Worm (Caenorhabditis elegans) whole organism, L4 larva: ENCODE data around the gene alg-1.

Source experiments
- T20F7.1 ChIP-seq: fragments of 200-800 bp; sonication (Bioruptor generic); optimal IDR thresholded peaks from 2 replicates; lab custom pipeline; 2018; ENCODE audit warnings: mild to moderate bottlenecking, missing genetic modification characterization, missing compliant biosample characterization
- Y105C5A.15 ChIP-seq: fragments of 200-800 bp; sonication (Bioruptor generic); IDR thresholded peaks from 2 replicates; pipeline ENCODE4 v1.3.6; 2022; ENCODE audit warnings: missing genetic modification characterization, missing compliant biosample characterization
- aha-1 ChIP-seq: fragments of 150-350 bp; peaks from one replicate; lab custom pipeline; 2014; ENCODE audit warnings: missing biosample characterization, missing genetic modification characterization
- aly-2 ChIP-seq: sonication (generic microtip); optimal IDR thresholded peaks from 2 replicates; lab custom pipeline; 2018; ENCODE audit warnings: missing biosample characterization, missing genetic modification characterization
- ceh-28 ChIP-seq: fragments of 150-350 bp; optimal IDR thresholded peaks from 2 replicates; lab custom pipeline; 2014; ENCODE audit warnings: missing biosample characterization, missing genetic modification reagents, missing genetic modification characterization
- ceh-82 ChIP-seq: sonication (generic microtip); optimal IDR thresholded peaks from 2 replicates; lab custom pipeline; 2017; ENCODE audit warnings: missing biosample characterization, missing genetic modification characterization
- ces-1 ChIP-seq: fragments of 150-350 bp; sonication (generic microtip); optimal IDR thresholded peaks from 4 replicates; lab custom pipeline; 2014; ENCODE audit warnings: missing biosample characterization, missing genetic modification reagents, missing genetic modification characterization
- cey-2 ChIP-seq: sonication (generic microtip); optimal IDR thresholded peaks from 3 replicates; lab custom pipeline; 2017; ENCODE audit warnings: missing genetic modification characterization, mild to moderate bottlenecking, missing compliant biosample characterization, antibody characterized with exemption, borderline replicate concordance; ENCODE audit not compliant: insufficient read depth
- daf-16 ChIP-seq, 3 experiments: sonication (generic microtip); optimal IDR thresholded peaks; 2 replicates each; lab custom pipeline; 2016 to 2017; ENCODE audit warnings: missing genetic modification characterization in 3 of 3, missing genetic modification reagents in 3 of 3, mild to moderate bottlenecking in 2 of 3, missing compliant biosample characterization in 2 of 3, missing biosample characterization in 1 of 3, moderate library complexity in 1 of 3
- dmd-6 ChIP-seq: fragments of 200-800 bp; sonication (Bioruptor generic); IDR thresholded peaks from 2 replicates; pipeline ENCODE4 v1.3.6; 2022; ENCODE audit warnings: missing genetic modification reagents, missing genetic modification characterization, missing compliant biosample characterization
- dmd-9 ChIP-seq: fragments of 200-800 bp; sonication (Bioruptor generic); IDR thresholded peaks from 2 replicates; pipeline ENCODE4 v1.3.6; 2022; ENCODE audit warnings: missing genetic modification reagents, missing genetic modification characterization, missing compliant biosample characterization
- dpl-1 ChIP-seq: fragments of 150-350 bp; optimal IDR thresholded peaks from 2 replicates; lab custom pipeline; 2014; ENCODE audit warnings: missing biosample characterization, missing genetic modification reagents, missing genetic modification characterization
- dve-1 ChIP-seq: sonication (generic microtip); optimal IDR thresholded peaks from 2 replicates; lab custom pipeline; 2017; ENCODE audit warnings: antibody characterized with exemption, mild to moderate bottlenecking, missing genetic modification characterization, missing compliant biosample characterization; ENCODE audit not compliant: insufficient read depth
- egl-43 ChIP-seq: fragments of 200-800 bp; sonication (Bioruptor generic); IDR thresholded peaks from 2 replicates; pipeline ENCODE4 v1.3.6; 2022; ENCODE audit warnings: missing genetic modification reagents, missing genetic modification characterization, missing compliant biosample characterization
- fkh-10 ChIP-seq: fragments of 150-350 bp; optimal IDR thresholded peaks from 2 replicates; lab custom pipeline; 2014; ENCODE audit warnings: missing biosample characterization, missing genetic modification reagents, missing genetic modification characterization
- fos-1 ChIP-seq: fragments of 150-350 bp; optimal IDR thresholded peaks from 2 replicates; lab custom pipeline; 2014; ENCODE audit warnings: missing biosample characterization, missing genetic modification characterization
- hif-1 ChIP-seq, 2 experiments: sonication (generic microtip); optimal IDR thresholded peaks; 2 replicates each; lab custom pipeline; 2016 to 2017; ENCODE audit warnings: missing compliant biosample characterization in 2 of 2, missing genetic modification characterization in 2 of 2, missing genetic modification reagents in 2 of 2, missing genotype in 2 of 2, mild to moderate bottlenecking in 1 of 2
- hlh-11 ChIP-seq: fragments of 200-800 bp; sonication (Bioruptor generic); optimal IDR thresholded peaks from 2 replicates; lab custom pipeline; 2018; ENCODE audit warnings: mild to moderate bottlenecking, missing genetic modification characterization, missing compliant biosample characterization
- hlh-30 ChIP-seq: sonication (generic microtip); optimal IDR thresholded peaks from 2 replicates; lab custom pipeline; 2017; ENCODE audit warnings: antibody characterized with exemption, mild to moderate bottlenecking, missing genetic modification characterization, missing compliant biosample characterization; ENCODE audit not compliant: insufficient read depth
- hmg-1.1 ChIP-seq: fragments of 200-800 bp; sonication (Bioruptor generic); IDR thresholded peaks from 2 replicates; pipeline ENCODE4 v1.3.6; 2022; ENCODE audit warnings: missing genetic modification reagents, missing genetic modification characterization, missing compliant biosample characterization
- lsy-2 ChIP-seq, 2 experiments: fragments of 150-350 bp in 1 of 2; sonication (generic microtip) in 1 of 2; optimal IDR thresholded peaks; 2 replicates each; lab custom pipeline; 2014 to 2017; ENCODE audit warnings: missing biosample characterization in 2 of 2, missing genetic modification characterization in 2 of 2
- mdl-1 ChIP-seq, 2 experiments: fragments of 150-350 bp in 1 of 2; sonication (generic microtip) in 1 of 2; optimal IDR thresholded peaks; 2 replicates each; lab custom pipeline; 2014 to 2017; ENCODE audit warnings: missing biosample characterization in 2 of 2, missing genetic modification characterization in 2 of 2
- mep-1 ChIP-seq: fragments of 150-350 bp; sonication (generic microtip); optimal IDR thresholded peaks from 3 replicates; lab custom pipeline; 2014; ENCODE audit warnings: missing biosample characterization, missing genetic modification characterization
- mes-2 ChIP-seq: sonication (generic microtip); optimal IDR thresholded peaks from 2 replicates; lab custom pipeline; 2016; ENCODE audit warnings: missing genotype, mild to moderate bottlenecking, missing genetic modification characterization, missing compliant biosample characterization; ENCODE audit not compliant: poor library complexity, severe bottlenecking
- mxl-3 ChIP-seq: fragments of 200-800 bp; sonication (Bioruptor generic); optimal IDR thresholded peaks from 2 replicates; lab custom pipeline; 2018; ENCODE audit warnings: mild to moderate bottlenecking, missing genetic modification characterization, missing compliant biosample characterization
- nhr-28 ChIP-seq: fragments of 150-350 bp; optimal IDR thresholded peaks from 2 replicates; lab custom pipeline; 2014; ENCODE audit warnings: missing biosample characterization, missing genetic modification characterization
- nhr-6 ChIP-seq: fragments of 150-350 bp; optimal IDR thresholded peaks from 2 replicates; lab custom pipeline; 2014; ENCODE audit warnings: missing biosample characterization, missing genetic modification characterization
- pqm-1 ChIP-seq: sonication (generic microtip); optimal IDR thresholded peaks from 2 replicates; lab custom pipeline; 2017; ENCODE audit warnings: missing biosample characterization, missing genetic modification characterization
- rbr-2 ChIP-seq: sonication (generic microtip); optimal IDR thresholded peaks from 2 replicates; lab custom pipeline; 2016; ENCODE audit warnings: missing genotype, missing genetic modification characterization, missing compliant biosample characterization
- saeg-2 ChIP-seq: fragments of 200-800 bp; sonication (Bioruptor generic); IDR thresholded peaks from 2 replicates; pipeline ENCODE4 v1.3.6; 2022; ENCODE audit warnings: missing genetic modification reagents, missing genetic modification characterization, missing compliant biosample characterization
- set-16 ChIP-seq: fragments of 200-800 bp; sonication (Bioruptor generic); IDR thresholded peaks from 2 replicates; pipeline ENCODE4 v1.3.6; 2022; ENCODE audit warnings: missing genetic modification reagents, missing genetic modification characterization, missing compliant biosample characterization
- spr-3 ChIP-seq: fragments of 200-800 bp; sonication (Bioruptor generic); optimal IDR thresholded peaks from 2 replicates; lab custom pipeline; 2018; ENCODE audit warnings: mild to moderate bottlenecking, missing genetic modification characterization, missing compliant biosample characterization
- unc-62 ChIP-seq, 3 experiments: fragments of 150-350 bp in 1 of 3; sonication (generic microtip); optimal IDR thresholded peaks in 2 of 3; peaks in 1 of 3; 1 replicate in 1 of 3; 2 replicates in 2 of 3; lab custom pipeline; 2014 to 2017; ENCODE audit warnings: missing biosample characterization in 3 of 3, missing genetic modification characterization in 3 of 3, missing genetic modification reagents in 3 of 3, missing genotype in 1 of 3
- zfp-2 ChIP-seq: sonication (generic microtip); optimal IDR thresholded peaks from 2 replicates; lab custom pipeline; 2016; ENCODE audit warnings: mild to moderate bottlenecking, missing genetic modification characterization, missing compliant biosample characterization
- zip-11 ChIP-seq: fragments of 200-800 bp; sonication (Bioruptor generic); IDR thresholded peaks from 2 replicates; pipeline ENCODE4 v1.3.6; 2022; ENCODE audit warnings: missing genetic modification characterization, missing compliant biosample characterization

alg-1 gene

ce11 chrX:13975314-13975713 is 26.4 kb downstream of the alg-1 start, which contains the start of gene F48F7.5 (continued):
- TF ChIP-seq T20F7.1 (GFP tag; lab: Kevin White, UChicago) (no peak), dpl-1 (no peak), ces-1 (GFP tag; lab: Kevin White, UChicago) (no peak), fos-1 (tag; lab: Kevin White, UChicago) (no peak), hlh-30 (tag; lab: Kevin White, UChicago) (peak; percentile 83), dmd-9 (GFP tag; lab: Robert Waterston, UW) (no peak), mxl-3 (peak; percentile 58), hmg-1.1 (GFP tag; lab: Robert Waterston, UW) (no peak), mdl-1 (tag; optimal IDR thresholded peaks at IDR 0.05; lab: Kevin White, UChicago) (peak in 1 of 2 experiments; percentile 79), daf-16 (GFP tag; optimal IDR thresholded peaks at IDR 0.05; lab: Kevin White, UChicago) (peak in 1 of 2 experiments; percentile 94), daf-16 (tag; optimal IDR thresholded peaks at IDR 0.05; lab: Kevin White, UChicago) (no peak)

- TF ChIP-seq unc-62 (GFP tag; optimal IDR thresholded peaks at IDR 0.05 in 1 of 2; lab: Kevin White, UChicago): peak in 1 of 2 experiments; percentile 98
- no peak for TF ChIP-seq unc-62 (tag; optimal IDR thresholded peaks at IDR 0.05; lab: Kevin White, UChicago)
- TF ChIP-seq zfp-2 (tag; lab: Kevin White, UChicago): no peak
- TF ChIP-seq lsy-2 (tag; optimal IDR thresholded peaks at IDR 0.05; lab: Kevin White, UChicago): peak in 1 of 2 experiments; percentile 48
- TF ChIP-seq dve-1 (tag; lab: Kevin White, UChicago): peak; percentile 39
- TF ChIP-seq mdl-1 (tag; optimal IDR thresholded peaks at IDR 0.05; lab: Kevin White, UChicago): peak in 1 of 2 experiments; percentile 72
- peak; percentile 33 for TF ChIP-seq mxl-3
- peak; percentile 23 for TF ChIP-seq nhr-28
- TF ChIP-seq ceh-28 (tag; lab: Kevin White, UChicago): peak; percentile 18
- TF ChIP-seq dmd-6 (GFP tag; lab: Robert Waterston, UW): 0 out of 2 replicates have a peak, but pooled peaks have one; percentile 8
- peak; percentile 48 for TF ChIP-seq hlh-30 (tag; lab: Kevin White, UChicago)
- TF ChIP-seq mep-1 (tag; lab: Kevin White, UChicago): peak; percentile 18
- TF ChIP-seq rbr-2 (tag; lab: Kevin White, UChicago): peak; percentile 39
- TF ChIP-seq hif-1 (tag; optimal IDR thresholded peaks at IDR 0.05; lab: Kevin White, UChicago): peak in 1 of 2 experiments; percentile 31
- TF ChIP-seq ces-1 (GFP tag; lab: Kevin White, UChicago): no peak
- TF ChIP-seq hlh-11: peak; percentile 40
- peak; percentile 50 for TF ChIP-seq aha-1 (tag; lab: Kevin White, UChicago)
- no peak for TF ChIP-seq set-16 (GFP tag; lab: Robert Waterston, UW)
- TF ChIP-seq hmg-1.1 (GFP tag; lab: Robert Waterston, UW): peak; percentile 62
- TF ChIP-seq spr-3 (GFP tag; lab: Kevin White, UChicago): no peak
- TF ChIP-seq fos-1 (tag; lab: Kevin White, UChicago): no peak
- no peak for TF ChIP-seq aly-2 (tag; lab: Kevin White, UChicago)
- no peak for TF ChIP-seq daf-16 (GFP tag; optimal IDR thresholded peaks at IDR 0.05; lab: Kevin White, UChicago)
- peak; percentile 64 for TF ChIP-seq daf-16 (tag; optimal IDR thresholded peaks at IDR 0.05; lab: Kevin White, UChicago)
- TF ChIP-seq nhr-6 (tag; lab: Kevin White, UChicago): peak; percentile 34
- TF ChIP-seq mes-2: peak; percentile 58
Observed at ce11 chrX:13977439-13978118, 28.7 kb downstream of the alg-1 start, which contains the start of gene F48F7.6. Gene F48F7.6, plus strand, starts transcription at chrX:13977829.

ce11 chrX:13980417-13980816 is 31.5 kb downstream of the alg-1 start, which contains the start of gene arrd-24:
Gene arrd-24, minus strand, starts transcription at chrX:13980517.
- peak; percentile 24 for TF ChIP-seq pqm-1 (tag; lab: Kevin White, UChicago)
- TF ChIP-seq, all 104 proteins: peak for 1; not testable (repeated sequence) for 103

- TF ChIP-seq Y105C5A.15 (GFP tag; lab: Robert Waterston, UW): no peak
- no peak for TF ChIP-seq ceh-82 (tag; lab: Kevin White, UChicago)
- no peak for TF ChIP-seq zfp-2 (tag; lab: Kevin White, UChicago)
- no peak for TF ChIP-seq egl-43 (GFP tag; lab: Robert Waterston, UW)
- no peak for TF ChIP-seq fkh-10 (GFP tag; lab: Kevin White, UChicago)
- TF ChIP-seq cey-2 (tag; lab: Kevin White, UChicago): no peak
- no peak for TF ChIP-seq zip-11 (GFP tag; lab: Robert Waterston, UW)
- TF ChIP-seq saeg-2 (GFP tag; lab: Robert Waterston, UW): no peak
Observed at ce11 chrX:13986307-13986706, 37.4 kb downstream of the alg-1 start, which contains the start of gene irld-24. Gene irld-24, plus strand, starts transcription at chrX:13986607.
